Worm (Caenorhabditis elegans): ENCODE data around the gene Y59H11AR.3.

Y59H11AR.3 gene

DNA sequence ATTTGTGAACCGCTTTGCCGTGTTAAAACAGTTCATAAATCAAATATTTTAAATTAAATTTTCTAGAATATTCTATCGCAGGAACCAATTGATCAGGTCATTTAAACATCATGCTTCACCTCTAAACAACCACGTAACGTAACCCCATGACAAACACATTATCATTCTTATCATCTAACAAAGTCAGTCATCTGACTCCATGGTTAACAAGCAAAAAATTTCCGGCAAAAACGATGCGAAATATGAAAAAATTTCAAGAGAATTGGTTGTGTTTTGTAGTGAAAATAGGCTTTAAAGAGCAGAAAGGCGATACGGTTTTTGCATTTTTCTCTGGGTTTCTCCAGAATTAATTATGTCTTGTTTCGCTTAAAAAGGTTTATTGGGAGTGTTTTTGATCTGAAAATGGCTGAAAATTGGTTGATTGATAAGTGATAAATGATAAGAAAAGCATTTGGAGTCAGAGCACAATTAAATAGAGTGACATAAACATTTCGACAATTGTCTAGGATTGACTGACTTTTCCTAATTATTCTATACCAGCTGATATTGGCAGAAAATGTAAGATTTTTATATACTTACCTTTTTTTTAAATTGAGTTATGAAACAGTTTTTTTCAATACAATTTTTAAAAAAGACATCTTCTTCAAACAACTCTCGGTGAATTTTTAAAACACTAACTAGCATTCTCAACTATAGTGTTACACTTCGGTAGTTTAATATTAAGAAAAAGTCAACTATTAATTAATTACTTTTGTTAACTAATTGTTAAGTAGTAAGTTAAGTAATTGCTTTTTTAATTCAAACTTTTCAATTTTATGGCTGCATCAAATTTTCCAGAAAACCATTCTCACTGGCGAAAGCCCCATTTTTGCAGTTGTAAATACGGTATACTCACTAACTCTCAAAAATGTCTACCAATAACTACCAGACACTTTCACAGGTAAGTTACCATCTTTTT is 9.9 kb downstream of the Y59H11AR.3 start, which contains the start of gene catp-7:
catp-7 (plus strand) TSS at position 908 of the 958 bp plus-strand sequence.
- TF ChIP-seq tbp1 (GFP tag; optimal IDR thresholded peaks at IDR 0.05) (peak; percentile 23), Y53G8AR.9 (GFP tag; conservative IDR thresholded peaks at IDR 0.05) (0 out of 2 replicates have a peak, but pooled peaks have one; percentile 41), dpff-1 (tag; optimal IDR thresholded peaks at IDR 0.05) (no peak), lin-40 (tag; optimal IDR thresholded peaks at IDR 0.05) (no peak), attf-5 (GFP tag; optimal IDR thresholded peaks at IDR 0.05) (peak; percentile 22), hsf-1 (GFP tag; IDR thresholded peaks at IDR 0.05) (peak; percentile 84; the same call in 1 of the 2 replicates), gei-17 (GFP tag; optimal IDR thresholded peaks at IDR 0.05) (no peak), chd-7 (tag; optimal IDR thresholded peaks at IDR 0.05) (peak; percentile 42), D2030.7 (GFP tag; IDR thresholded peaks at IDR 0.05) (no peak), ccch-3 (GFP tag; optimal IDR thresholded peaks at IDR 0.05) (no peak), let-607 (tag; optimal IDR thresholded peaks at IDR 0.05) (peak in 1 of 2 experiments; percentile 44), lir-1 (GFP tag; conservative IDR thresholded peaks at IDR 0.05) (0 out of 2 replicates have a peak, but pooled peaks have one; percentile 30), nhr-90 (tag; optimal IDR thresholded peaks at IDR 0.05) (no peak), atf-7 (tag; optimal IDR thresholded peaks at IDR 0.05) (peak; percentile 60), lin-26 (GFP tag; IDR thresholded peaks at IDR 0.05) (no peak), cebp-1 (GFP tag; IDR thresholded peaks at IDR 0.05) (no peak), cebp-1 (tag; optimal IDR thresholded peaks at IDR 0.05) (peak; percentile 58), nhr-27 (tag; optimal IDR thresholded peaks at IDR 0.05) (no peak), let-526 (GFP tag; IDR thresholded peaks at IDR 0.05) (0 out of 2 replicates have a peak, but pooled peaks have one; percentile 5), repo-1 (tag; optimal IDR thresholded peaks at IDR 0.05) (no peak), nfyb-1 (GFP tag; IDR thresholded peaks at IDR 0.05) (peak; percentile 60; the same call in 1 of the 2 replicates), Y67H2A.10 (GFP tag; conservative IDR thresholded peaks at IDR 0.05) (no peak), nhr-80 (tag; optimal IDR thresholded peaks at IDR 0.05) (peak; percentile 87), C06A6.2 (GFP tag; conservative IDR thresholded peaks at IDR 0.05) (no peak)

DNA sequence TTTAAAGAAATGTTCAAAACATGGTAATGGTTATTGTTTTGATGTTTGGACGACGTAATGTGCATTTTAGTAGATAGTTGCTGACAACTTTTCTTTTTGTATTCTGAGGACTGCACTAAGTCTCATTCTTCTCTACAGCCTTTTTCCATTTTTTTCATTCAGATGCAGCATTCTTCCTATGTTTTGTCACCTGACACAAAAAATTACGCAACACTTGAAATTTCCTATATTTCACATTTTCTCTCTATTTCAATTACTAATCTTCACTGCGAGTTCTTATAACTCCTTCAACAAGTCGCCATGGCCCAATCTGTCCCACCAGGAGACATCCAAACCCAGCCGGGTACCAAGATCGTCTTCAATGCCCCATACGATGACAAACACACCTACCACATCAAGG is 24.1 kb downstream of the Y59H11AR.3 start, which contains the start of gene Y59H11AM.1:
Y59H11AM.1 (plus strand) TSS at position 301 of the 400 bp plus-strand sequence.
- no peak for TF ChIP-seq let-526 (GFP tag; IDR thresholded peaks at IDR 0.05)
- no peak for TF ChIP-seq Y79H2A.3 (GFP tag; conservative IDR thresholded peaks at IDR 0.05)
- no peak for TF ChIP-seq attf-5 (GFP tag; optimal IDR thresholded peaks at IDR 0.05)
- no peak for TF ChIP-seq F57C9.4 (tag; optimal IDR thresholded peaks at IDR 0.05)
- no peak for TF ChIP-seq Y53F4B.3 (GFP tag; IDR thresholded peaks at IDR 0.05)
- no peak for TF ChIP-seq F39B2.1 (GFP tag; IDR thresholded peaks at IDR 0.05)
- TF ChIP-seq dox-1 (GFP tag; IDR thresholded peaks at IDR 0.05) = no peak
- TF ChIP-seq snpc-1.3 (tag; optimal IDR thresholded peaks at IDR 0.05; ENCODE audit: insufficient read depth) = no peak
- no peak for TF ChIP-seq repo-1 (tag; optimal IDR thresholded peaks at IDR 0.05)
- no peak for TF ChIP-seq madf-6 (GFP tag; IDR thresholded peaks at IDR 0.05)
- no peak for TF ChIP-seq gei-17 (GFP tag; optimal IDR thresholded peaks at IDR 0.05)
- TF ChIP-seq B0035.1 (tag; optimal IDR thresholded peaks at IDR 0.05) = no peak
- no peak for TF ChIP-seq ztf-26 (tag; optimal IDR thresholded peaks at IDR 0.05)
- no peak for TF ChIP-seq F55B11.4 (tag; optimal IDR thresholded peaks at IDR 0.05; ENCODE audit: borderline replicate concordance, insufficient read depth)
- no peak for TF ChIP-seq ztf-18 (tag; optimal IDR thresholded peaks at IDR 0.05)
- TF ChIP-seq zfh-2 (GFP tag; conservative IDR thresholded peaks at IDR 0.05) = no peak
- no peak for TF ChIP-seq Y67H2A.10 (GFP tag; conservative IDR thresholded peaks at IDR 0.05)
- TF ChIP-seq nhr-120 (GFP tag; IDR thresholded peaks at IDR 0.05) = no peak
- no peak for TF ChIP-seq D2030.7 (GFP tag; IDR thresholded peaks at IDR 0.05)
- no peak for TF ChIP-seq efl-1 (GFP tag; optimal IDR thresholded peaks at IDR 0.05)
